Fruit fly (Drosophila melanogaster) whole organism, embryonic: ENCODE measurements around the gene Tailor.
A peak's percentile ranks its signal among the peaks of the same experiment; 100 is the strongest.

Experiments used
- ATbp ChIP-seq: fragments of 200-800 bp; sonication (Bioruptor generic); optimal IDR thresholded peaks from 2 replicates; lab custom pipeline; 2017; ENCODE audit warnings: missing biosample characterization, mild to moderate bottlenecking, missing genetic modification characterization, missing genetic modification reagents
- Blimp-1 ChIP-seq: fragments of 200-800 bp; sonication (Bioruptor generic); optimal IDR thresholded peaks from 3 replicates; lab custom pipeline; 2018; ENCODE audit warnings: missing biosample characterization, missing genetic modification characterization, mild to moderate bottlenecking, moderate library complexity, missing genetic modification reagents
- CG11560 ChIP-seq: fragments of 200-800 bp; sonication (Bioruptor generic); IDR thresholded peaks from 3 replicates; pipeline ENCODE4 v1.3.6; 2022; ENCODE audit warnings: missing biosample characterization, missing genetic modification characterization
- CG12744 ChIP-seq: fragments of 200-800 bp; sonication (Bioruptor generic); optimal IDR thresholded peaks from 2 replicates; lab custom pipeline; 2016; ENCODE audit warnings: missing biosample characterization, missing genetic modification characterization
- CG13624 ChIP-seq: fragments of 200-800 bp; sonication (Bioruptor generic); optimal IDR thresholded peaks from 2 replicates; lab custom pipeline; 2016; ENCODE audit warnings: missing biosample characterization, missing genetic modification characterization
- CG14667 ChIP-seq: fragments of 200-800 bp; sonication (Bioruptor generic); IDR thresholded peaks from 2 replicates; pipeline ENCODE4 v1.3.6; 2022; ENCODE audit warnings: missing biosample characterization, missing genetic modification characterization
- CG14965 ChIP-seq: fragments of 200-800 bp; sonication (Bioruptor generic); optimal IDR thresholded peaks from 2 replicates; lab custom pipeline; 2016; ENCODE audit warnings: missing biosample characterization, missing genetic modification characterization, borderline replicate concordance
- CG17359 ChIP-seq: fragments of 200-800 bp; sonication (Bioruptor generic); optimal IDR thresholded peaks from 3 replicates; lab custom pipeline; 2018; ENCODE audit warnings: missing biosample characterization, mild to moderate bottlenecking, missing genetic modification characterization, moderate library complexity
- CG17568 ChIP-seq: fragments of 200-800 bp; sonication (Bioruptor generic); optimal IDR thresholded peaks from 2 replicates; lab custom pipeline; 2018; ENCODE audit warnings: missing biosample characterization, mild to moderate bottlenecking, missing genetic modification characterization, moderate library complexity
- CG17829 ChIP-seq: fragments of 200-800 bp; optimal IDR thresholded peaks from 2 replicates; lab custom pipeline; 2019; ENCODE audit warnings: missing biosample characterization, mild to moderate bottlenecking, missing genetic modification characterization, moderate library complexity
- CG3407 ChIP-seq: fragments of 200-800 bp; sonication (Bioruptor generic); optimal IDR thresholded peaks from 2 replicates; lab custom pipeline; 2018; ENCODE audit warnings: missing biosample characterization, mild to moderate bottlenecking, missing genetic modification characterization
- CG42726 ChIP-seq: fragments of 200-800 bp; sonication (Bioruptor generic); IDR thresholded peaks from 2 replicates; pipeline ENCODE4 v1.3.6; 2022; ENCODE audit warnings: missing biosample characterization, missing genetic modification characterization; ENCODE audit not compliant: partially characterized antibody
- CG4854 ChIP-seq: fragments of 200-800 bp; sonication (Bioruptor generic); optimal IDR thresholded peaks from 2 replicates; lab custom pipeline; 2016; ENCODE audit warnings: missing biosample characterization, missing genetic modification characterization, inconsistent platforms
- CG6683 ChIP-seq: fragments of 200-800 bp; sonication (Bioruptor generic); optimal IDR thresholded peaks from 2 replicates; lab custom pipeline; 2017; ENCODE audit warnings: missing biosample characterization, mild to moderate bottlenecking, missing genetic modification characterization, missing genetic modification reagents
- CG7928 ChIP-seq: fragments of 200-800 bp; sonication (Bioruptor generic); optimal IDR thresholded peaks from 2 replicates; lab custom pipeline; 2017; ENCODE audit warnings: missing biosample characterization, mild to moderate bottlenecking, missing genetic modification characterization
- CG8359 ChIP-seq: fragments of 200-800 bp; sonication (Bioruptor generic); optimal IDR thresholded peaks from 2 replicates; lab custom pipeline; 2017; ENCODE audit warnings: missing biosample characterization, mild to moderate bottlenecking, missing genetic modification characterization, borderline replicate concordance
- CG8478 ChIP-seq: fragments of >200 bp; optimal IDR thresholded peaks from 2 replicates; lab custom pipeline; 2018
- Dip3 ChIP-seq: fragments of 200-800 bp; sonication (Bioruptor generic); optimal IDR thresholded peaks from 3 replicates; lab custom pipeline; 2016; ENCODE audit warnings: missing biosample characterization, missing genetic modification characterization
- Dp ChIP-seq: fragments of 200-800 bp; sonication (Bioruptor generic); optimal IDR thresholded peaks from 2 replicates; lab custom pipeline; 2018; ENCODE audit warnings: missing biosample characterization, mild to moderate bottlenecking, missing genetic modification characterization, moderate library complexity
- HLH54F ChIP-seq: fragments of 200-800 bp; sonication (Bioruptor generic); optimal IDR thresholded peaks from 3 replicates; lab custom pipeline; 2016; ENCODE audit warnings: missing biosample characterization, missing genetic modification characterization
- Mes4 ChIP-seq: fragments of 200-800 bp; sonication (Bioruptor generic); optimal IDR thresholded peaks from 2 replicates; lab custom pipeline; 2016; ENCODE audit warnings: missing biosample characterization, missing genetic modification characterization
- Nf-YA ChIP-seq: fragments of 200-800 bp; sonication (Bioruptor generic); IDR thresholded peaks from 2 replicates; pipeline ENCODE4 v1.3.6; 2022; ENCODE audit warnings: missing biosample characterization, missing genetic modification characterization
- Oaz ChIP-seq: fragments of 200-800 bp; sonication (Bioruptor generic); IDR thresholded peaks from 2 replicates; pipeline ENCODE4 v1.3.6; 2022; ENCODE audit warnings: missing biosample characterization, missing genetic modification characterization
- Opbp ChIP-seq: fragments of 200-800 bp; sonication (Bioruptor generic); IDR thresholded peaks from 3 replicates; pipeline ENCODE4 v1.3.6; 2022; ENCODE audit warnings: missing biosample characterization, missing genetic modification characterization; ENCODE audit not compliant: partially characterized antibody
- Sox100B ChIP-seq: fragments of 200-800 bp; sonication (Bioruptor generic); optimal IDR thresholded peaks from 3 replicates; lab custom pipeline; 2018; ENCODE audit warnings: missing biosample characterization, mild to moderate bottlenecking, missing genetic modification characterization
- Taf1 ChIP-seq: fragments of 200-800 bp; sonication (Bioruptor generic); IDR thresholded peaks from 2 replicates; pipeline ENCODE4 v1.3.6; 2022; ENCODE audit warnings: missing biosample characterization, missing genetic modification characterization
- ab ChIP-seq: fragments of 200-800 bp; sonication (Bioruptor generic); optimal IDR thresholded peaks from 2 replicates; lab custom pipeline; 2016; ENCODE audit warnings: missing biosample characterization, missing genetic modification characterization
- caup ChIP-seq: fragments of 200-800 bp; sonication (Bioruptor generic); optimal IDR thresholded peaks from 3 replicates; lab custom pipeline; 2017; ENCODE audit warnings: missing biosample characterization, mild to moderate bottlenecking, missing genetic modification characterization, moderate library complexity; ENCODE audit not compliant: severe bottlenecking
- crc ChIP-seq: fragments of 200-800 bp; sonication (Bioruptor generic); optimal IDR thresholded peaks from 2 replicates; lab custom pipeline; 2016; ENCODE audit warnings: missing biosample characterization, missing genetic modification characterization
- croc ChIP-seq: fragments of 200-800 bp; sonication (Bioruptor generic); conservative IDR thresholded peaks from 3 replicates; pipeline ENCODE4 v1.3.6; 2022; ENCODE audit warnings: missing biosample characterization, missing genetic modification characterization
- dati ChIP-seq: fragments of 200-800 bp; sonication (Bioruptor generic); IDR thresholded peaks from 2 replicates; pipeline ENCODE4 v1.3.6; 2022; ENCODE audit warnings: missing biosample characterization, missing genetic modification characterization
- disco-r ChIP-seq: fragments of 200-800 bp; sonication (Bioruptor generic); optimal IDR thresholded peaks from 2 replicates; lab custom pipeline; 2016; ENCODE audit warnings: missing biosample characterization, missing genetic modification characterization
- eve ChIP-seq, 2 experiments: fragments of >200 bp; optimal IDR thresholded peaks; 2 replicates each; lab custom pipeline; 2017; ENCODE audit warnings: missing biosample characterization in 2 of 2, missing genetic modification characterization in 2 of 2
- ewg ChIP-seq: fragments of 200-800 bp; sonication (Bioruptor generic); optimal IDR thresholded peaks from 3 replicates; lab custom pipeline; 2017; ENCODE audit warnings: mild to moderate bottlenecking, missing biosample characterization, missing genetic modification reagents, missing genetic modification characterization
- fu2 ChIP-seq: fragments of 200-800 bp; sonication (Bioruptor generic); optimal IDR thresholded peaks from 2 replicates; lab custom pipeline; 2016; ENCODE audit warnings: missing biosample characterization, missing genetic modification characterization
- gt ChIP-seq: fragments of 200-800 bp; sonication (Bioruptor generic); IDR thresholded peaks from 2 replicates; pipeline ENCODE4 v1.3.6; 2022; ENCODE audit warnings: missing biosample characterization, missing genetic modification characterization
- hth ChIP-seq: fragments of >200 bp; optimal IDR thresholded peaks from 2 replicates; lab custom pipeline; 2017; ENCODE audit warnings: inconsistent platforms
- nerfin-2 ChIP-seq: fragments of 200-800 bp; sonication (Bioruptor generic); IDR thresholded peaks from 2 replicates; pipeline ENCODE4 v1.3.6; 2022; ENCODE audit warnings: missing biosample characterization, missing genetic modification characterization; ENCODE audit not compliant: partially characterized antibody
- pnt ChIP-seq: fragments of 200-800 bp; sonication (Bioruptor generic); optimal IDR thresholded peaks from 3 replicates; lab custom pipeline; 2016; ENCODE audit warnings: missing biosample characterization, missing genetic modification characterization
- ranshi ChIP-seq: fragments of 200-800 bp; sonication (Bioruptor generic); IDR thresholded peaks from 2 replicates; pipeline ENCODE4 v1.3.6; 2022; ENCODE audit warnings: missing biosample characterization, missing genetic modification characterization
- run ChIP-seq: fragments of 200-800 bp; sonication (Bioruptor generic); optimal IDR thresholded peaks from 3 replicates; lab custom pipeline; 2018; ENCODE audit warnings: missing biosample characterization, mild to moderate bottlenecking, missing genetic modification characterization
- salm ChIP-seq: fragments of 200-800 bp; sonication (Bioruptor generic); optimal IDR thresholded peaks from 2 replicates; lab custom pipeline; 2018; ENCODE audit warnings: missing biosample characterization, mild to moderate bottlenecking, missing genetic modification characterization
- schlank ChIP-seq: fragments of 200-800 bp; sonication (Bioruptor generic); optimal IDR thresholded peaks from 2 replicates; lab custom pipeline; 2018; ENCODE audit warnings: missing biosample characterization, mild to moderate bottlenecking, missing genetic modification characterization
- sens ChIP-seq: fragments of 200-800 bp; sonication (Bioruptor generic); peaks from one replicate; lab custom pipeline; 2016; ENCODE audit warnings: missing biosample characterization, missing genetic modification characterization
- shn ChIP-seq: fragments of 200-800 bp; sonication (Bioruptor generic); optimal IDR thresholded peaks from 3 replicates; lab custom pipeline; 2016; ENCODE audit warnings: missing biosample characterization, missing genetic modification characterization
- slbo ChIP-seq: fragments of 200-800 bp; sonication (Bioruptor generic); IDR thresholded peaks from 2 replicates; pipeline ENCODE4 v1.3.6; 2022; ENCODE audit warnings: missing biosample characterization, missing genetic modification characterization
- stc ChIP-seq: fragments of 200-800 bp; sonication (Bioruptor generic); IDR thresholded peaks from 2 replicates; pipeline ENCODE4 v1.3.6; 2022; ENCODE audit warnings: missing biosample characterization, missing genetic modification characterization
- tap ChIP-seq: fragments of 200-800 bp; optimal IDR thresholded peaks from 3 replicates; lab custom pipeline; 2019; ENCODE audit warnings: missing biosample characterization, mild to moderate bottlenecking, missing genetic modification characterization, moderate library complexity
- tio ChIP-seq: fragments of 200-800 bp; sonication (Bioruptor generic); optimal IDR thresholded peaks from 2 replicates; lab custom pipeline; 2017; ENCODE audit warnings: missing biosample characterization, missing genetic modification characterization, inconsistent platforms
- trem ChIP-seq: fragments of 200-800 bp; optimal IDR thresholded peaks from 3 replicates; lab custom pipeline; 2019; ENCODE audit warnings: missing biosample characterization, mild to moderate bottlenecking, missing genetic modification characterization, moderate library complexity
- wek ChIP-seq: fragments of 200-800 bp; sonication (Bioruptor generic); optimal IDR thresholded peaks from 3 replicates; lab custom pipeline; 2018; ENCODE audit warnings: missing biosample characterization, mild to moderate bottlenecking, missing genetic modification characterization, moderate library complexity
- zfh2 ChIP-seq: fragments of 200-800 bp; sonication (Bioruptor generic); optimal IDR thresholded peaks from 2 replicates; lab custom pipeline; 2016; ENCODE audit warnings: missing biosample characterization, missing genetic modification characterization

The Tailor gene

dm6 chr3R:7037250-7037802, 48.6 kb downstream of the Tailor start (continued):
- TF ChIP-seq CG4854 (no peak), CG12744 (GFP tag; lab: Kevin White, UChicago) (no peak), zfh2 (GFP tag; lab: Kevin White, UChicago) (no peak), CG42726 (GFP tag; lab: Robert Waterston, UW) (no peak), CG13624 (GFP tag; lab: Kevin White, UChicago) (no peak), CG14667 (GFP tag; lab: Robert Waterston, UW) (no peak), Opbp (GFP tag; lab: Robert Waterston, UW) (no peak; the same call in 2 of the 3 replicates), shn (GFP tag; lab: Kevin White, UChicago) (no peak), Taf1 (no peak), ab (GFP tag; lab: Kevin White, UChicago) (no peak), ATbp (GFP tag; lab: Kevin White, UChicago) (peak; percentile 26), gt (GFP tag; lab: Robert Waterston, UW) (no peak), Sox100B (no peak), Nf-YA (GFP tag; lab: Robert Waterston, UW) (no peak), disco-r (no peak), CG8359 (no peak), tap (tag; lab: Kevin White, UChicago) (no peak), CG3407 (GFP tag; lab: Kevin White, UChicago) (no peak), tio (GFP tag; lab: Kevin White, UChicago) (no peak), CG8478 (lab: Kevin White, UChicago) (peak; percentile 84), crc (no peak), Dip3 (GFP tag; lab: Kevin White, UChicago) (no peak), CG6683 (GFP tag; lab: Kevin White, UChicago) (no peak), run (tag; lab: Kevin White, UChicago) (no peak), CG17829 (tag; lab: Kevin White, UChicago) (peak; percentile 72), CG17359 (tag; lab: Kevin White, UChicago) (no peak), ewg (GFP tag; lab: Kevin White, UChicago) (peak; percentile 98), schlank (tag; lab: Kevin White, UChicago) (no peak), caup (GFP tag; lab: Kevin White, UChicago) (no peak), croc (no peak), HLH54F (no peak), sens (GFP tag; lab: Kevin White, UChicago) (peak; percentile 73), nerfin-2 (no peak), hth (lab: Kevin White, UChicago) (peak; percentile 82), Mes4 (no peak), slbo (GFP tag; lab: Robert Waterston, UW) (no peak), salm (tag; lab: Kevin White, UChicago) (no peak), Dp (GFP tag; lab: Kevin White, UChicago) (no peak), Oaz (GFP tag; lab: Robert Waterston, UW) (no peak), CG17568 (GFP tag; lab: Kevin White, UChicago) (no peak), stc (GFP tag; lab: Robert Waterston, UW) (peak; percentile 26; the same call in 1 of the 2 replicates), wek (peak; percentile 28), fu2 (no peak), ranshi (GFP tag; lab: Robert Waterston, UW) (no peak), trem (tag; lab: Kevin White, UChicago) (peak; percentile 5), CG11560 (tag; lab: Robert Waterston, UW) (no peak), dati (GFP tag; lab: Robert Waterston, UW) (no peak), CG14965 (GFP tag; lab: Kevin White, UChicago) (no peak), CG7928 (GFP tag; lab: Kevin White, UChicago) (no peak), pnt (GFP tag; lab: Kevin White, UChicago) (no peak), eve (GFP tag; optimal IDR thresholded peaks at IDR 0.05; lab: Kevin White, UChicago) (no peak), Blimp-1 (no peak)
